Worm (Caenorhabditis elegans): ENCODE data around the gene F44G4.5.

DNA sequence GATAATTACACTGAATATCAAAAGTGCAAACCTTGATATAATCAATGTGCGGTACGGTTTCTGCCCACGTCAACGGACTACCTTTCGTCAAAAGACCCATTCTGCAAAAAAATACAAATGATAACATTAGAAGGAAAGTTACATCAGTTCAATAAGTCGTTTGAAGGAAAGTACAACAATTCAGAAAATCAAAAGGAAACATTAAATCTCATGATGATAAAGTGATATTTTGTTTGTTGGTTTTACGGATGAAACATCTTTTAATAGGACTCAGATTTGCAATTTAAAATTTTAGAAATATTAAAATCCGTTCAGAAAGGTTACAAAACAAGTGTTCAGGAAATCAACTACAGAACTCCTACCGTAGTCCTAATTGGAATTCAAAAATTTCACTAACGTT lies 38.0 kb upstream of the F44G4.5 start, which contains the start of gene gcs-1:
- TF ChIP-seq aha-1 (tag) (no peak), zag-1 (tag; optimal IDR thresholded peaks at IDR 0.05) (no peak), snpc-4 (tag; optimal IDR thresholded peaks at IDR 0.05) (no peak), Y105C5A.15 (GFP tag; IDR thresholded peaks at IDR 0.05) (no peak), ztf-11 (tag; optimal IDR thresholded peaks at IDR 0.05) (no peak), lir-3 (tag; optimal IDR thresholded peaks at IDR 0.05) (no peak), pha-4 (GFP tag; IDR thresholded peaks at IDR 0.05) (no peak), pha-4 (tag; optimal IDR thresholded peaks at IDR 0.05) (no peak)

All from whole organism, L4 larva.